Worm (Caenorhabditis elegans): ENCODE results near the gene F44E5.4.

Gene F44E5.4

ce11 chrII:11748494-11748893, 10.6 kb downstream of the F44E5.4 start, which contains the start of the genes F44E5.17 and gpb-1:
F44E5.17 (minus strand) TSS chrII:11748594.
gpb-1 (minus strand) TSS chrII:11748611.
- TF ChIP-seq egl-18 (GFP tag; IDR thresholded peaks at IDR 0.05), result no peak
- TF ChIP-seq efl-1 (GFP tag; optimal IDR thresholded peaks at IDR 0.05), result peak; percentile 6
- TF ChIP-seq hmg-1.2 (GFP tag; IDR thresholded peaks at IDR 0.05), result peak; percentile 11; the same call in 1 of the 2 replicates

- TF ChIP-seq D2030.7 (GFP tag; IDR thresholded peaks at IDR 0.05) (0 out of 2 replicates have a peak, but pooled peaks have one; percentile 13), athp-1 (tag; optimal IDR thresholded peaks at IDR 0.05) (peak; percentile 27), F23B12.7 (tag; optimal IDR thresholded peaks at IDR 0.05; ENCODE audit: insufficient read depth) (peak; percentile 1), lsl-1 (GFP tag; optimal IDR thresholded peaks at IDR 0.05) (peak; percentile 67), F57C9.4 (tag; optimal IDR thresholded peaks at IDR 0.05) (no peak), egrh-3 (GFP tag; IDR thresholded peaks at IDR 0.05) (no peak), aptf-3 (GFP tag; IDR thresholded peaks at IDR 0.05) (no peak), madf-6 (GFP tag; IDR thresholded peaks at IDR 0.05) (peak; percentile 39; the same call in 1 of the 2 replicates)
Observed at ce11 chrII:11747889-11748288, 11.2 kb downstream of the F44E5.4 start.

- TF ChIP-seq snpc-4 (GFP tag; optimal IDR thresholded peaks at IDR 0.05), result no peak
- peak in 1 of 4 experiments; percentile 45 for TF ChIP-seq snpc-4 (tag; optimal IDR thresholded peaks at IDR 0.05)
- TF ChIP-seq F57C9.4 (tag; optimal IDR thresholded peaks at IDR 0.05), result peak; percentile 30
- TF ChIP-seq C17E4.6 (GFP tag; IDR thresholded peaks at IDR 0.05), result no peak
- TF ChIP-seq lsl-1 (GFP tag; optimal IDR thresholded peaks at IDR 0.05), result no peak
- TF ChIP-seq B0261.1 (tag; optimal IDR thresholded peaks at IDR 0.05), result no peak
- TF ChIP-seq repo-1 (tag; optimal IDR thresholded peaks at IDR 0.05), result peak; percentile 52
- TF ChIP-seq die-1 (tag; optimal IDR thresholded peaks at IDR 0.05), result no peak
- peak; percentile 55 for TF ChIP-seq ekl-4 (GFP tag; IDR thresholded peaks at IDR 0.05)
- peak; percentile 37; the same call in 1 of the 2 replicates for TF ChIP-seq dox-1 (GFP tag; IDR thresholded peaks at IDR 0.05)
- TF ChIP-seq snpc-1.1 (tag; optimal IDR thresholded peaks at IDR 0.05; ENCODE audit: insufficient read depth), result no peak
- no peak for TF ChIP-seq aptf-3 (GFP tag; IDR thresholded peaks at IDR 0.05)
- TF ChIP-seq nfya-2 (GFP tag; IDR thresholded peaks at IDR 0.05), result no peak
- TF ChIP-seq egl-44 (GFP tag; IDR thresholded peaks at IDR 0.05), result no peak
- peak; percentile 10 for TF ChIP-seq T07F8.4 (tag; optimal IDR thresholded peaks at IDR 0.05)
- peak; percentile 57 for TF ChIP-seq madf-10 (tag; optimal IDR thresholded peaks at IDR 0.05)
- no peak for TF ChIP-seq akir-1 (GFP tag; optimal IDR thresholded peaks at IDR 0.05)
- TF ChIP-seq ztf-22 (GFP tag; optimal IDR thresholded peaks at IDR 0.05), result no peak
- no peak for TF ChIP-seq Y67H2A.10 (GFP tag; conservative IDR thresholded peaks at IDR 0.05)
- peak; percentile 72 for TF ChIP-seq zim-3 (tag; optimal IDR thresholded peaks at IDR 0.05)
- no peak for TF ChIP-seq cebp-1 (GFP tag; IDR thresholded peaks at IDR 0.05)
- TF ChIP-seq cebp-1 (tag; optimal IDR thresholded peaks at IDR 0.05), result peak; percentile 69
- no peak for TF ChIP-seq ztf-6 (GFP tag; IDR thresholded peaks at IDR 0.05)
- TF ChIP-seq chd-7 (tag; optimal IDR thresholded peaks at IDR 0.05), result peak; percentile 40
- TF ChIP-seq ceh-58 (GFP tag; IDR thresholded peaks at IDR 0.05), result no peak
- no peak for TF ChIP-seq hlh-12 (tag; optimal IDR thresholded peaks at IDR 0.05)
- no peak for TF ChIP-seq ceh-91 (GFP tag; IDR thresholded peaks at IDR 0.05)
- TF ChIP-seq mxl-1 (tag; optimal IDR thresholded peaks at IDR 0.05), result no peak
- TF ChIP-seq Y53G8AR.9 (GFP tag; conservative IDR thresholded peaks at IDR 0.05), result no peak
- no peak for TF ChIP-seq mes-4 (tag; optimal IDR thresholded peaks at IDR 0.05)
- no peak for TF ChIP-seq T26A5.8 (tag; optimal IDR thresholded peaks at IDR 0.05)
- peak; percentile 33 for TF ChIP-seq gei-17 (GFP tag; optimal IDR thresholded peaks at IDR 0.05)
- TF ChIP-seq egrh-3 (GFP tag; IDR thresholded peaks at IDR 0.05), result peak; percentile 94
- TF ChIP-seq athp-1 (tag; optimal IDR thresholded peaks at IDR 0.05), result peak; percentile 36
- TF ChIP-seq Y95B8A.8 (GFP tag; IDR thresholded peaks at IDR 0.05), result no peak
- TF ChIP-seq B0035.1 (tag; optimal IDR thresholded peaks at IDR 0.05), result peak; percentile 54
- no peak for TF ChIP-seq nhr-27 (tag; optimal IDR thresholded peaks at IDR 0.05)
- peak; percentile 52; the same call in 1 of the 2 replicates for TF ChIP-seq mcd-1 (GFP tag; IDR thresholded peaks at IDR 0.05)
Observed at ce11 chrII:11746782-11747288, 12.3 kb downstream of the F44E5.4 start.

All from whole organism, young adult.